Fruit fly (Drosophila melanogaster) whole organism, prepupa: Measurements from ENCODE around the gene Rop.

Experiments
- CG11902 ChIP-seq: fragments of 200-800 bp; sonication (Bioruptor generic); optimal IDR thresholded peaks from 3 replicates; lab custom pipeline; 2016; ENCODE audit warnings: missing biosample characterization, missing genetic modification characterization
- CG1621 ChIP-seq: fragments of 200-800 bp; sonication (Bioruptor generic); optimal IDR thresholded peaks from 3 replicates; lab custom pipeline; 2018; ENCODE audit warnings: missing biosample characterization, mild to moderate bottlenecking, missing genetic modification characterization
- CG34406 ChIP-seq: fragments of 200-800 bp; sonication (Bioruptor generic); optimal IDR thresholded peaks from 3 replicates; lab custom pipeline; 2016; ENCODE audit warnings: missing biosample characterization, missing genetic modification characterization
- CG7368 ChIP-seq: fragments of 200-800 bp; sonication (Bioruptor generic); optimal IDR thresholded peaks from 3 replicates; lab custom pipeline; 2016; ENCODE audit warnings: missing biosample characterization, missing genetic modification characterization
- Eip78C ChIP-seq: fragments of 200-800 bp; sonication (Bioruptor generic); peaks from one replicate; lab custom pipeline; 2016; ENCODE audit warnings: missing biosample characterization, missing genetic modification characterization
- Ets96B ChIP-seq: fragments of 200-800 bp; optimal IDR thresholded peaks from 2 replicates; lab custom pipeline; 2019; ENCODE audit warnings: missing biosample characterization, mild to moderate bottlenecking, missing genetic modification characterization, moderate library complexity
- Hr39 ChIP-seq: fragments of 200-800 bp; sonication (Bioruptor generic); optimal IDR thresholded peaks from 2 replicates; lab custom pipeline; 2016; ENCODE audit warnings: missing biosample characterization, missing genetic modification characterization
- eg ChIP-seq: fragments of 200-800 bp; sonication (Bioruptor generic); IDR thresholded peaks from 3 replicates; pipeline ENCODE4 v1.3.6; 2022; ENCODE audit warnings: missing biosample characterization, missing genetic modification characterization
- fd59A ChIP-seq: fragments of 200-800 bp; sonication (Bioruptor generic); optimal IDR thresholded peaks from 2 replicates; lab custom pipeline; 2017; ENCODE audit warnings: missing biosample characterization, mild to moderate bottlenecking, missing genetic modification characterization, missing genetic modification reagents

DNA sequence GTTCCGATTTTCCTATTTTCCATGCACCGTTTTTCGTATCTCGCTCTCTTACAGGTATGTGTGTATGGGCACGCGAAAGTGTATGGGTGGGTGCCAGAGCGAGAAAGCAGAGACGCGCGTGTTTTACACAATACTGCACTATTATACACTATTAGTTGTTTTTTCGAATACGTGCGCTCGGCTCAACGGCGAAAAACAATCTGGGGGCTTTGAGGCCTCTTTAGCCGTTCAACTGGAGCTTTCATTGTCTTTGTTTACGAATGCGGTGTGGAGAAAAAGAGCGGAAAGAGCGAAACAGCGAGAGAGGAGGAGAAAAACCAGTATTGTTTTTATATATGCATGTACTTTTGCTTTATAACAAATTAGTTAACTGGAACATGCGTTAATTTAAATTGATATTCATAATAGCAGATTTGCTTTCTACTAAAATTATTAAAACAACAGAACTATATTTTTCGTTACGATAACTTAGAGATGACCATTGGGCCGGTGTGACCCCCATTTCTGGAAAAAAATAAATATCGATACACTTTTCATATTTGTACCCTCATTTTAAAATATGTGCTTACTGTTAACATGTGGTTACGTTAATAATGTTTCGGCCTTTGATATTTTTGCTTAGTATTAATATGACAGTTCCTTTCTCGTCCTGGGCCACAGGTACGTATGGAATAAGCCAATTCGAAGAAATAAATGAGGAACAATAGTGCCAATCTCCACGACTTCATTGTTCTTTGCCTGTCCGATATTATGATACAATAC, 36.1 kb downstream of the Rop start, which contains the start of gene CG14995:
- TF ChIP-seq Eip78C (peak; percentile 76), CG1621 (tag; lab: Kevin White, UChicago) (no peak), fd59A (GFP tag; lab: Kevin White, UChicago) (no peak), Ets96B (tag; lab: Kevin White, UChicago) (peak; percentile 2), eg (GFP tag; lab: Robert Waterston, UW) (0 out of 3 replicates have a peak, but pooled peaks have one; percentile 31), Hr39 (GFP tag; lab: Kevin White, UChicago) (no peak), CG11902 (GFP tag; lab: Kevin White, UChicago) (no peak), CG7368 (GFP tag; lab: Kevin White, UChicago) (no peak), CG34406 (GFP tag; lab: Kevin White, UChicago) (no peak)
